Fruit fly (Drosophila melanogaster): Measurements from ENCODE around the gene CG13907.

Gene CG13907

DNA sequence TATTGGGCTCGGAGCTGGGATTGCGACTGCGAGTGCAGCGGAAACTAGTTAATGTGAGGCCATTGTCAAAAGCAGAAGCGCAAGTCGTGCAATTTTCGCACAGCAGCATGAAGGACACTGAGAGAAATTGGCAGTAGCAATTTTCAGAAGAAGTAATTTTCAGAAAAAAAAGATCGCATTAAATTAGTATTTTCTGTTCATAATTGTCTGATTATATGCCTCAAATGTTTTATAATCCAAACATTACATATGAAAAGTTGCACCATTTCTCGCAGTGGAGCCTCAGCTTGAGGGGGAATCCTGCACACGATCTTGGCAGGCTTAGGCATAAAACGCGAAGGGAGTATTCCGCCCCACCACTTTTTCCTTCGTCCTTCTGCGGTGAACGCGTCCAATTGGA, 22.6 kb upstream of the CG13907 start (continued):
- peak; percentile 79 for TF ChIP-seq zfh1 (GFP tag; IDR thresholded peaks at IDR 0.05)
- no peak for TF ChIP-seq bigmax (GFP tag; optimal IDR thresholded peaks at IDR 0.05)
- no peak for TF ChIP-seq CG2120 (GFP tag; optimal IDR thresholded peaks at IDR 0.05)
- TF ChIP-seq tio (GFP tag; optimal IDR thresholded peaks at IDR 0.05): peak; percentile 39
- TF ChIP-seq CG9437 (GFP tag; optimal IDR thresholded peaks at IDR 0.05): peak; percentile 10
- TF ChIP-seq peb (GFP tag; IDR thresholded peaks at IDR 0.05): peak; percentile 57; the same call in 1 of the 2 replicates
- TF ChIP-seq odd (GFP tag; optimal IDR thresholded peaks at IDR 0.05): no peak
- peak; percentile 21 for TF ChIP-seq CG18764 (GFP tag; optimal IDR thresholded peaks at IDR 0.05)
- no peak for TF ChIP-seq CG42726 (GFP tag; IDR thresholded peaks at IDR 0.05; ENCODE audit: partially characterized antibody)
- peak; percentile 75 for TF ChIP-seq CG17328 (GFP tag; IDR thresholded peaks at IDR 0.05)
- no peak for TF ChIP-seq CG3163 (GFP tag; optimal IDR thresholded peaks at IDR 0.05)
- no peak for TF ChIP-seq CG17912 (GFP tag; optimal IDR thresholded peaks at IDR 0.05)
- TF ChIP-seq en (GFP tag; optimal IDR thresholded peaks at IDR 0.05): peak; percentile 30
- peak; percentile 65; the same call in 1 of the 2 replicates for TF ChIP-seq ranshi (GFP tag; IDR thresholded peaks at IDR 0.05)
- no peak for TF ChIP-seq wdn (GFP tag; IDR thresholded peaks at IDR 0.05)
- TF ChIP-seq Poxn (GFP tag; IDR thresholded peaks at IDR 0.05): no peak
- TF ChIP-seq abd-A (tag; optimal IDR thresholded peaks at IDR 0.05): no peak
- peak; percentile 59 for TF ChIP-seq CG1529 (GFP tag; optimal IDR thresholded peaks at IDR 0.05)
- TF ChIP-seq CG34376 (GFP tag; optimal IDR thresholded peaks at IDR 0.05): no peak
- no peak for TF ChIP-seq tll (GFP tag; optimal IDR thresholded peaks at IDR 0.05)
- TF ChIP-seq CG1647 (GFP tag; optimal IDR thresholded peaks at IDR 0.05): no peak
- TF ChIP-seq CG1024 (GFP tag; IDR thresholded peaks at IDR 0.05): peak; percentile 48; the same call in 1 of the 2 replicates
- no peak for TF ChIP-seq TFAM (GFP tag; optimal IDR thresholded peaks at IDR 0.05)
- TF ChIP-seq kah (GFP tag; optimal IDR thresholded peaks at IDR 0.05): no peak
- peak; percentile 91 for TF ChIP-seq sens (GFP tag)
- peak; percentile 77 for TF ChIP-seq CG18262 (tag; optimal IDR thresholded peaks at IDR 0.05)
- TF ChIP-seq Dip2 (GFP tag; IDR thresholded peaks at IDR 0.05): no peak
- TF ChIP-seq CG3281 (GFP tag; optimal IDR thresholded peaks at IDR 0.05): no peak
- no peak for TF ChIP-seq CG3838 (GFP tag; optimal IDR thresholded peaks at IDR 0.05)
- TF ChIP-seq CG1603 (tag; optimal IDR thresholded peaks at IDR 0.05): peak; percentile 92
- no peak for TF ChIP-seq CG5953 (GFP tag; IDR thresholded peaks at IDR 0.05)
- peak; percentile 66 for TF ChIP-seq ATbp (GFP tag; optimal IDR thresholded peaks at IDR 0.05)
- peak; percentile 91 for TF ChIP-seq dmrt11E (tag; optimal IDR thresholded peaks at IDR 0.05)
- peak; percentile 26 to 39 for TF ChIP-seq Pdp1 (GFP tag; optimal IDR thresholded peaks at IDR 0.05)
- TF ChIP-seq Vsx1 (GFP tag; optimal IDR thresholded peaks at IDR 0.05): no peak
- TF ChIP-seq nom (GFP tag; optimal IDR thresholded peaks at IDR 0.05): no peak
- no peak for TF ChIP-seq CG3847 (GFP tag; IDR thresholded peaks at IDR 0.05)
- TF ChIP-seq Awh (GFP tag; IDR thresholded peaks at IDR 0.05): peak; percentile 34; the same call in 1 of the 2 replicates
- peak; percentile 46 for TF ChIP-seq CG8089 (GFP tag; optimal IDR thresholded peaks at IDR 0.05)
- TF ChIP-seq shn (GFP tag; optimal IDR thresholded peaks at IDR 0.05): peak; percentile 34
- TF ChIP-seq CG10543 (GFP tag; optimal IDR thresholded peaks at IDR 0.05): no peak
- no peak for TF ChIP-seq toy (GFP tag; IDR thresholded peaks at IDR 0.05)
- no peak for TF ChIP-seq fru (optimal IDR thresholded peaks at IDR 0.05)
- TF ChIP-seq CG4282 (GFP tag; optimal IDR thresholded peaks at IDR 0.05): no peak
- no peak for TF ChIP-seq kay (GFP tag; optimal IDR thresholded peaks at IDR 0.05)
- TF ChIP-seq CG4820 (GFP tag; optimal IDR thresholded peaks at IDR 0.05): peak; percentile 79
- TF ChIP-seq CG2712 (tag; optimal IDR thresholded peaks at IDR 0.05): peak; percentile 83
- peak; percentile 58 for TF ChIP-seq Ptx1 (GFP tag; IDR thresholded peaks at IDR 0.05)
- no peak for TF ChIP-seq CG16813 (GFP tag; IDR thresholded peaks at IDR 0.05; ENCODE audit: partially characterized antibody)
- TF ChIP-seq pho (GFP tag; optimal IDR thresholded peaks at IDR 0.05): no peak
- TF ChIP-seq disco-r (GFP tag; optimal IDR thresholded peaks at IDR 0.05): peak; percentile 3
- peak; percentile 54 for TF ChIP-seq onecut (GFP tag; IDR thresholded peaks at IDR 0.05)
